Fruit fly (Drosophila melanogaster) whole organism, embryonic: Measurements from ENCODE around the gene dsx.
A peak's percentile ranks its signal among the peaks of the same experiment; 100 is the strongest.

Source experiments
- Bgb ChIP-seq: fragments of 200-800 bp; sonication (Bioruptor generic); IDR thresholded peaks from 2 replicates; pipeline ENCODE4 v1.3.6; 2022; ENCODE audit warnings: missing biosample characterization, missing genetic modification characterization; ENCODE audit not compliant: partially characterized antibody
- CG11504 ChIP-seq: fragments of 200-800 bp; sonication (Bioruptor generic); optimal IDR thresholded peaks from 3 replicates; lab custom pipeline; 2019; ENCODE audit warnings: missing biosample characterization, mild to moderate bottlenecking, missing genetic modification characterization, moderate library complexity
- CG12219 ChIP-seq: fragments of 200-800 bp; sonication (Bioruptor generic); optimal IDR thresholded peaks from 3 replicates; lab custom pipeline; 2018; ENCODE audit warnings: missing biosample characterization, mild to moderate bottlenecking, missing genetic modification characterization
- CG12299 ChIP-seq: fragments of 200-800 bp; sonication (Bioruptor generic); optimal IDR thresholded peaks from 2 replicates; lab custom pipeline; 2018; ENCODE audit warnings: missing biosample characterization, mild to moderate bottlenecking, missing genetic modification characterization
- CG14965 ChIP-seq: fragments of 200-800 bp; sonication (Bioruptor generic); optimal IDR thresholded peaks from 2 replicates; lab custom pipeline; 2016; ENCODE audit warnings: missing biosample characterization, missing genetic modification characterization, borderline replicate concordance
- CG15269 ChIP-seq: fragments of 200-800 bp; sonication (Bioruptor generic); optimal IDR thresholded peaks from 2 replicates; lab custom pipeline; 2018; ENCODE audit warnings: missing biosample characterization, mild to moderate bottlenecking, missing genetic modification characterization, moderate library complexity
- CG15479 ChIP-seq: fragments of 200-800 bp; sonication (Bioruptor generic); optimal IDR thresholded peaks from 3 replicates; lab custom pipeline; 2019; ENCODE audit warnings: missing biosample characterization, mild to moderate bottlenecking, missing genetic modification characterization, moderate library complexity
- CG15514 ChIP-seq: fragments of 200-800 bp; sonication (Bioruptor generic); optimal IDR thresholded peaks from 3 replicates; lab custom pipeline; 2017; ENCODE audit warnings: missing biosample characterization, missing genetic modification characterization, mild to moderate bottlenecking, moderate library complexity, missing genetic modification reagents
- CG1647 ChIP-seq: fragments of 200-800 bp; sonication (Bioruptor generic); optimal IDR thresholded peaks from 3 replicates; lab custom pipeline; 2016; ENCODE audit warnings: missing biosample characterization, missing genetic modification characterization
- CG17359 ChIP-seq: fragments of 200-800 bp; sonication (Bioruptor generic); optimal IDR thresholded peaks from 3 replicates; lab custom pipeline; 2018; ENCODE audit warnings: missing biosample characterization, mild to moderate bottlenecking, missing genetic modification characterization, moderate library complexity
- CG2116 ChIP-seq: fragments of 200-800 bp; sonication (Bioruptor generic); optimal IDR thresholded peaks from 3 replicates; lab custom pipeline; 2018; ENCODE audit warnings: missing biosample characterization, mild to moderate bottlenecking, missing genetic modification characterization
- CG32767 ChIP-seq: fragments of 200-800 bp; sonication (Bioruptor generic); IDR thresholded peaks from 2 replicates; pipeline ENCODE4 v1.3.6; 2022; ENCODE audit warnings: missing biosample characterization, missing genetic modification characterization
- CG5180 ChIP-seq: fragments of 200-800 bp; sonication (Bioruptor generic); optimal IDR thresholded peaks from 3 replicates; lab custom pipeline; 2017; ENCODE audit warnings: missing biosample characterization, missing genetic modification characterization, mild to moderate bottlenecking, moderate library complexity, missing genetic modification reagents
- CG6765 ChIP-seq: fragments of 200-800 bp; sonication (Bioruptor generic); optimal IDR thresholded peaks from 3 replicates; lab custom pipeline; 2017; ENCODE audit warnings: missing biosample characterization, mild to moderate bottlenecking, missing genetic modification characterization
- CG7745 ChIP-seq: fragments of 200-800 bp; sonication (Bioruptor generic); optimal IDR thresholded peaks from 2 replicates; lab custom pipeline; 2018; ENCODE audit warnings: missing biosample characterization, mild to moderate bottlenecking, missing genetic modification characterization, moderate library complexity
- CG8765 ChIP-seq: fragments of 200-800 bp; sonication (Bioruptor generic); IDR thresholded peaks from 2 replicates; pipeline ENCODE4 v1.3.6; 2022; ENCODE audit warnings: missing biosample characterization, missing genetic modification characterization
- Camta ChIP-seq: fragments of 200-800 bp; sonication (Bioruptor generic); optimal IDR thresholded peaks from 2 replicates; lab custom pipeline; 2016; ENCODE audit warnings: missing biosample characterization, missing genetic modification characterization
- D19B ChIP-seq: fragments of 200-800 bp; sonication (Bioruptor generic); optimal IDR thresholded peaks from 2 replicates; lab custom pipeline; 2017; ENCODE audit warnings: missing biosample characterization, mild to moderate bottlenecking, missing genetic modification characterization
- Dll ChIP-seq: fragments of 200-800 bp; sonication (Bioruptor generic); IDR thresholded peaks from 4 replicates; pipeline ENCODE4 v1.3.6; 2022; ENCODE audit warnings: missing biosample characterization, missing genetic modification characterization; ENCODE audit not compliant: partially characterized antibody
- Doc2 ChIP-seq: fragments of 200-800 bp; sonication (Bioruptor generic); IDR thresholded peaks from 2 replicates; pipeline ENCODE4 v1.3.6; 2022; ENCODE audit warnings: missing biosample characterization, missing genetic modification characterization
- E2f1 ChIP-seq: fragments of 200-800 bp; sonication (Bioruptor generic); IDR thresholded peaks from 2 replicates; pipeline ENCODE4 v1.3.6; 2022; ENCODE audit warnings: missing biosample characterization, missing genetic modification characterization
- ERR ChIP-seq: fragments of 200-800 bp; sonication (Bioruptor generic); optimal IDR thresholded peaks from 2 replicates; lab custom pipeline; 2016; ENCODE audit warnings: missing biosample characterization, missing genetic modification characterization
- Eip74EF ChIP-seq, 2 experiments: fragments of 200-800 bp in 1 of 2; fragments of >200 bp in 1 of 2; sonication (Bioruptor generic) in 1 of 2; optimal IDR thresholded peaks; 2 replicates each; lab custom pipeline; 2017 to 2019; ENCODE audit warnings: missing biosample characterization in 2 of 2, missing genetic modification characterization in 2 of 2, mild to moderate bottlenecking in 1 of 2, moderate library complexity in 1 of 2
- Ets65A ChIP-seq: fragments of 200-800 bp; sonication (Bioruptor generic); peaks from one replicate; lab custom pipeline; 2016; ENCODE audit warnings: missing biosample characterization, missing genetic modification characterization
- Ets97D ChIP-seq: fragments of 200-800 bp; sonication (Bioruptor generic); optimal IDR thresholded peaks from 3 replicates; lab custom pipeline; 2016; ENCODE audit warnings: missing biosample characterization, missing genetic modification characterization
- HLHmδ ChIP-seq: fragments of 200-800 bp; sonication (Bioruptor generic); optimal IDR thresholded peaks from 2 replicates; lab custom pipeline; 2018; ENCODE audit warnings: missing biosample characterization, mild to moderate bottlenecking, missing genetic modification characterization, moderate library complexity
- Lim3 ChIP-seq: fragments of 200-800 bp; sonication (Bioruptor generic); IDR thresholded peaks from 2 replicates; pipeline ENCODE4 v1.3.6; 2022; ENCODE audit warnings: missing biosample characterization, missing genetic modification characterization
- Mad ChIP-seq: fragments of 200-800 bp; sonication (Bioruptor generic); optimal IDR thresholded peaks from 2 replicates; lab custom pipeline; 2016; ENCODE audit warnings: missing biosample characterization, missing genetic modification characterization
- Optix ChIP-seq: fragments of 200-800 bp; sonication (Bioruptor generic); IDR thresholded peaks from 3 replicates; pipeline ENCODE4 v1.3.6; 2022; ENCODE audit warnings: missing biosample characterization, missing genetic modification characterization
- Pdp1 ChIP-seq, 2 experiments: fragments of 200-800 bp; sonication (Bioruptor generic); optimal IDR thresholded peaks; 3 replicates each; lab custom pipeline; 2016; ENCODE audit warnings: missing biosample characterization in 2 of 2, missing genetic modification characterization in 2 of 2, mild to moderate bottlenecking in 1 of 2, moderate library complexity in 1 of 2
- ash1 ChIP-seq: fragments of 200-800 bp; sonication (Bioruptor generic); optimal IDR thresholded peaks from 2 replicates; lab custom pipeline; 2018; ENCODE audit warnings: missing biosample characterization, mild to moderate bottlenecking, missing genetic modification characterization
- cas ChIP-seq: fragments of 200-800 bp; sonication (Bioruptor generic); IDR thresholded peaks from 2 replicates; pipeline ENCODE4 v1.3.6; 2022; ENCODE audit warnings: missing biosample characterization, missing genetic modification characterization
- ci ChIP-seq: fragments of 200-800 bp; sonication (Bioruptor generic); IDR thresholded peaks from 3 replicates; pipeline ENCODE4 v1.3.6; 2022; ENCODE audit warnings: missing biosample characterization, missing genetic modification characterization
- dati ChIP-seq: fragments of 200-800 bp; sonication (Bioruptor generic); IDR thresholded peaks from 2 replicates; pipeline ENCODE4 v1.3.6; 2022; ENCODE audit warnings: missing biosample characterization, missing genetic modification characterization
- dmrt11E ChIP-seq: fragments of 200-800 bp; sonication (Bioruptor generic); optimal IDR thresholded peaks from 3 replicates; lab custom pipeline; 2018; ENCODE audit warnings: missing biosample characterization, mild to moderate bottlenecking, missing genetic modification characterization, moderate library complexity
- ftz-f1 ChIP-seq: fragments of 200-800 bp; sonication (Bioruptor generic); optimal IDR thresholded peaks from 2 replicates; lab custom pipeline; 2016; ENCODE audit warnings: missing biosample characterization, missing genetic modification characterization
- gem ChIP-seq: fragments of 200-800 bp; sonication (Bioruptor generic); optimal IDR thresholded peaks from 2 replicates; lab custom pipeline; 2019; ENCODE audit warnings: missing biosample characterization, mild to moderate bottlenecking, missing genetic modification characterization, moderate library complexity
- grn ChIP-seq: fragments of 200-800 bp; sonication (Bioruptor generic); optimal IDR thresholded peaks from 3 replicates; lab custom pipeline; 2017; ENCODE audit warnings: missing biosample characterization, missing genetic modification characterization
- hb ChIP-seq: fragments of 200-800 bp; sonication (Bioruptor generic); IDR thresholded peaks from 3 replicates; pipeline ENCODE4 v1.3.6; 2022; ENCODE audit warnings: missing biosample characterization, missing genetic modification characterization; ENCODE audit not compliant: partially characterized antibody
- her ChIP-seq: fragments of 200-800 bp; sonication (Bioruptor generic); optimal IDR thresholded peaks from 2 replicates; lab custom pipeline; 2016; ENCODE audit warnings: missing biosample characterization, missing genetic modification characterization
- onecut ChIP-seq: fragments of 200-800 bp; sonication (Bioruptor generic); IDR thresholded peaks from 2 replicates; pipeline ENCODE4 v1.3.6; 2022; ENCODE audit warnings: missing biosample characterization, missing genetic modification characterization
- pan ChIP-seq, 4 experiments: fragments of >200 bp in 3 of 4; fragments of 200-800 bp in 1 of 4; sonication (Bioruptor generic) in 1 of 4; optimal IDR thresholded peaks in 3 of 4; IDR thresholded peaks in 1 of 4; 2 replicates each; pipeline versions ENCODE4 v1.3.6 to Lab custom; 2017 to 2022; ENCODE audit warnings: missing biosample characterization in 2 of 4, missing genetic modification characterization in 2 of 4, mixed read lengths in 1 of 4
- sqz ChIP-seq: fragments of 200-800 bp; sonication (Bioruptor generic); optimal IDR thresholded peaks from 3 replicates; lab custom pipeline; 2018; ENCODE audit warnings: missing biosample characterization, mild to moderate bottlenecking, missing genetic modification characterization
- stc ChIP-seq: fragments of 200-800 bp; sonication (Bioruptor generic); IDR thresholded peaks from 2 replicates; pipeline ENCODE4 v1.3.6; 2022; ENCODE audit warnings: missing biosample characterization, missing genetic modification characterization
- trem ChIP-seq: fragments of 200-800 bp; optimal IDR thresholded peaks from 3 replicates; lab custom pipeline; 2019; ENCODE audit warnings: missing biosample characterization, mild to moderate bottlenecking, missing genetic modification characterization, moderate library complexity
- trh ChIP-seq: fragments of 200-800 bp; sonication (Bioruptor generic); optimal IDR thresholded peaks from 2 replicates; lab custom pipeline; 2016; ENCODE audit warnings: missing biosample characterization, missing genetic modification characterization

Gene dsx

dm6 chr3R:7973049-7973448 is 5.8 kb upstream of the dsx start (continued):
- no peak for TF ChIP-seq pan (optimal IDR thresholded peaks at IDR 0.05; lab: Kevin White, UChicago)
- TF ChIP-seq pan (GFP tag; optimal IDR thresholded peaks at IDR 0.05 in 1 of 2, IDR thresholded peaks at IDR 0.05 in 1 of 2) = no peak
- peak; percentile 37 for TF ChIP-seq CG15514
- TF ChIP-seq Lim3 (GFP tag; lab: Robert Waterston, UW) = no peak
- no peak for TF ChIP-seq hb (GFP tag; lab: Robert Waterston, UW)
- TF ChIP-seq CG7745 (tag; lab: Kevin White, UChicago) = no peak
- no peak for TF ChIP-seq CG6765
- TF ChIP-seq CG1647 (GFP tag; lab: Kevin White, UChicago) = no peak
- TF ChIP-seq Pdp1 (GFP tag; optimal IDR thresholded peaks at IDR 0.05; lab: Kevin White, UChicago) = no peak
- TF ChIP-seq her (GFP tag; lab: Kevin White, UChicago) = no peak
- no peak for TF ChIP-seq dmrt11E (tag; lab: Kevin White, UChicago)
- no peak for TF ChIP-seq Eip74EF (GFP tag; optimal IDR thresholded peaks at IDR 0.05; lab: Kevin White, UChicago)
- no peak for TF ChIP-seq D19B
- no peak for TF ChIP-seq trh (GFP tag; lab: Kevin White, UChicago)
- TF ChIP-seq CG11504 (tag; lab: Kevin White, UChicago) = peak; percentile 4
- TF ChIP-seq E2f1 (GFP tag; lab: Robert Waterston, UW) = no peak
- no peak for TF ChIP-seq Camta (GFP tag; lab: Kevin White, UChicago)
- TF ChIP-seq Bgb (GFP tag; lab: Robert Waterston, UW) = no peak
- TF ChIP-seq CG14965 (GFP tag; lab: Kevin White, UChicago) = no peak
- TF ChIP-seq CG17359 (tag; lab: Kevin White, UChicago) = no peak
- no peak for TF ChIP-seq CG15269
- TF ChIP-seq dati (GFP tag; lab: Robert Waterston, UW) = no peak
- TF ChIP-seq grn (GFP tag; lab: Kevin White, UChicago) = no peak
- no peak for TF ChIP-seq Doc2 (GFP tag; lab: Robert Waterston, UW)
- TF ChIP-seq HLHmδ (GFP tag; lab: Kevin White, UChicago) = no peak
- TF ChIP-seq Mad (GFP tag; lab: Kevin White, UChicago) = no peak
- no peak for TF ChIP-seq ci
- TF ChIP-seq Optix = no peak
- TF ChIP-seq ash1 (GFP tag; lab: Kevin White, UChicago) = no peak
- no peak for TF ChIP-seq gem (tag; lab: Kevin White, UChicago)
- no peak for TF ChIP-seq CG12299 (tag; lab: Kevin White, UChicago)
- TF ChIP-seq onecut (GFP tag; lab: Robert Waterston, UW) = no peak
- peak; percentile 18 for TF ChIP-seq trem (tag; lab: Kevin White, UChicago)
- TF ChIP-seq Ets97D = no peak
- TF ChIP-seq stc (GFP tag; lab: Robert Waterston, UW) = no peak
- TF ChIP-seq CG8765 = no peak
- no peak for TF ChIP-seq CG32767 (GFP tag; lab: Robert Waterston, UW)
- no peak for TF ChIP-seq cas (GFP tag; lab: Robert Waterston, UW)
- peak; percentile 32; the same call in 1 of the 4 replicates for TF ChIP-seq Dll (GFP tag; lab: Robert Waterston, UW)
- TF ChIP-seq CG15479 (GFP tag; lab: Kevin White, UChicago) = no peak
- TF ChIP-seq CG12219 = no peak
- TF ChIP-seq CG2116 (GFP tag; lab: Kevin White, UChicago) = no peak
- TF ChIP-seq ftz-f1 (GFP tag; lab: Kevin White, UChicago) = no peak
- no peak for TF ChIP-seq ERR (GFP tag; lab: Kevin White, UChicago)
- TF ChIP-seq sqz (GFP tag; lab: Kevin White, UChicago) = no peak
- no peak for TF ChIP-seq Ets65A (GFP tag; lab: Kevin White, UChicago)
- TF ChIP-seq CG5180 (GFP tag; lab: Kevin White, UChicago) = no peak
- TF ChIP-seq, all 482 proteins: peak for 23
